Fruit fly (Drosophila melanogaster) whole organism, embryonic: ENCODE results near the gene tmod.

Experiments used
- Atf3 ChIP-seq: fragments of 200-800 bp; sonication (Bioruptor generic); optimal IDR thresholded peaks from 3 replicates; lab custom pipeline; 2016; ENCODE audit warnings: missing biosample characterization, missing genetic modification characterization
- CG10209 ChIP-seq: fragments of 200-800 bp; sonication (Bioruptor generic); optimal IDR thresholded peaks from 3 replicates; lab custom pipeline; 2017; ENCODE audit warnings: missing biosample characterization, mild to moderate bottlenecking, missing genetic modification characterization, missing genetic modification reagents
- CG12659 ChIP-seq: fragments of 200-800 bp; sonication (Bioruptor generic); optimal IDR thresholded peaks from 3 replicates; lab custom pipeline; 2017; ENCODE audit warnings: mild to moderate bottlenecking, missing biosample characterization, missing genetic modification reagents, missing genetic modification characterization
- CG12769 ChIP-seq: fragments of 200-800 bp; sonication (Bioruptor generic); optimal IDR thresholded peaks from 2 replicates; lab custom pipeline; 2019; ENCODE audit warnings: missing biosample characterization, mild to moderate bottlenecking, missing genetic modification characterization, moderate library complexity
- CG14014 ChIP-seq: fragments of 200-800 bp; sonication (Bioruptor generic); IDR thresholded peaks from 2 replicates; pipeline ENCODE4 v1.3.6; 2022; ENCODE audit warnings: missing biosample characterization, missing genetic modification characterization
- CG14667 ChIP-seq: fragments of 200-800 bp; sonication (Bioruptor generic); IDR thresholded peaks from 2 replicates; pipeline ENCODE4 v1.3.6; 2022; ENCODE audit warnings: missing biosample characterization, missing genetic modification characterization
- CG16779 ChIP-seq: fragments of 200-800 bp; sonication (Bioruptor generic); IDR thresholded peaks from 2 replicates; pipeline ENCODE4 v1.3.6; 2022; ENCODE audit warnings: missing biosample characterization, missing genetic modification characterization
- CG16863 ChIP-seq: fragments of 200-800 bp; sonication (Bioruptor generic); optimal IDR thresholded peaks from 3 replicates; lab custom pipeline; 2016; ENCODE audit warnings: missing biosample characterization, missing genetic modification characterization
- CG17359 ChIP-seq: fragments of 200-800 bp; sonication (Bioruptor generic); optimal IDR thresholded peaks from 3 replicates; lab custom pipeline; 2018; ENCODE audit warnings: missing biosample characterization, mild to moderate bottlenecking, missing genetic modification characterization, moderate library complexity
- CG17385 ChIP-seq: fragments of 200-800 bp; sonication (Bioruptor generic); optimal IDR thresholded peaks from 3 replicates; lab custom pipeline; 2018; ENCODE audit warnings: missing biosample characterization, mild to moderate bottlenecking, missing genetic modification characterization
- CG17612 ChIP-seq: fragments of 200-800 bp; sonication (Bioruptor generic); IDR thresholded peaks from 2 replicates; pipeline ENCODE4 v1.3.6; 2022; ENCODE audit warnings: missing biosample characterization, missing genetic modification characterization
- CG18599 ChIP-seq: fragments of 200-800 bp; sonication (Bioruptor generic); optimal IDR thresholded peaks from 3 replicates; lab custom pipeline; 2017; ENCODE audit warnings: missing biosample characterization, missing genetic modification characterization, mild to moderate bottlenecking, moderate library complexity, missing genetic modification reagents
- CG2678 ChIP-seq: fragments of 200-800 bp; sonication (Bioruptor generic); optimal IDR thresholded peaks from 3 replicates; lab custom pipeline; 2019; ENCODE audit warnings: missing biosample characterization, mild to moderate bottlenecking, missing genetic modification characterization, moderate library complexity
- CG30403 ChIP-seq: fragments of 200-800 bp; sonication (Bioruptor generic); optimal IDR thresholded peaks from 3 replicates; lab custom pipeline; 2016; ENCODE audit warnings: missing biosample characterization, missing genetic modification characterization
- CG31365 ChIP-seq: fragments of 200-800 bp; sonication (Bioruptor generic); optimal IDR thresholded peaks from 2 replicates; lab custom pipeline; 2018; ENCODE audit warnings: missing biosample characterization, mild to moderate bottlenecking, missing genetic modification characterization
- CG32532 ChIP-seq: fragments of 200-800 bp; sonication (Bioruptor generic); IDR thresholded peaks from 2 replicates; pipeline ENCODE4 v1.3.6; 2022; ENCODE audit warnings: missing biosample characterization, missing genetic modification characterization
- CG32772 ChIP-seq: fragments of 200-800 bp; sonication (Bioruptor generic); IDR thresholded peaks from 2 replicates; pipeline ENCODE4 v1.3.6; 2022; ENCODE audit warnings: missing biosample characterization, missing genetic modification characterization
- CG3281 ChIP-seq: fragments of 200-800 bp; sonication (Bioruptor generic); optimal IDR thresholded peaks from 3 replicates; lab custom pipeline; 2017; ENCODE audit warnings: missing biosample characterization, mild to moderate bottlenecking, missing genetic modification characterization
- CG34376 ChIP-seq: fragments of 200-800 bp; sonication (Bioruptor generic); optimal IDR thresholded peaks from 2 replicates; lab custom pipeline; 2018; ENCODE audit warnings: missing biosample characterization, mild to moderate bottlenecking, missing genetic modification characterization
- CG3726 ChIP-seq: fragments of 200-800 bp; sonication (Bioruptor generic); IDR thresholded peaks from 3 replicates; pipeline ENCODE4, ENCODE4 v1.3.6; 2022; ENCODE audit warnings: missing biosample characterization, missing genetic modification characterization
- CG3995 ChIP-seq: fragments of 200-800 bp; sonication (Bioruptor generic); optimal IDR thresholded peaks from 3 replicates; lab custom pipeline; 2016; ENCODE audit warnings: missing biosample characterization, missing genetic modification characterization
- CG4360 ChIP-seq: fragments of 200-800 bp; sonication (Bioruptor generic); IDR thresholded peaks from 2 replicates; pipeline ENCODE4 v1.3.6; 2022; ENCODE audit warnings: missing biosample characterization, missing genetic modification characterization
- CG7839 ChIP-seq: fragments of 200-800 bp; sonication (Bioruptor generic); optimal IDR thresholded peaks from 3 replicates; lab custom pipeline; 2018; ENCODE audit warnings: missing biosample characterization, mild to moderate bottlenecking, missing genetic modification characterization, moderate library complexity
- CG9609 ChIP-seq: fragments of 200-800 bp; sonication (Bioruptor generic); optimal IDR thresholded peaks from 3 replicates; lab custom pipeline; 2016; ENCODE audit warnings: missing biosample characterization, missing genetic modification characterization
- Deaf1 ChIP-seq: fragments of 200-800 bp; optimal IDR thresholded peaks from 3 replicates; lab custom pipeline; 2019; ENCODE audit warnings: missing biosample characterization, mild to moderate bottlenecking, missing genetic modification characterization, moderate library complexity
- ERR ChIP-seq: fragments of 200-800 bp; sonication (Bioruptor generic); optimal IDR thresholded peaks from 2 replicates; lab custom pipeline; 2016; ENCODE audit warnings: missing biosample characterization, missing genetic modification characterization
- Hand ChIP-seq: fragments of 200-800 bp; sonication (Bioruptor generic); optimal IDR thresholded peaks from 2 replicates; lab custom pipeline; 2017; ENCODE audit warnings: mild to moderate bottlenecking, missing biosample characterization, missing genetic modification reagents, missing genetic modification characterization
- Hmr ChIP-seq: fragments of 200-800 bp; sonication (Bioruptor generic); optimal IDR thresholded peaks from 3 replicates; lab custom pipeline; 2017; ENCODE audit warnings: mild to moderate bottlenecking, missing biosample characterization, missing genetic modification reagents, missing genetic modification characterization
- Jarid2 ChIP-seq: fragments of 200-800 bp; sonication (Bioruptor generic); optimal IDR thresholded peaks from 3 replicates; lab custom pipeline; 2017; ENCODE audit warnings: mild to moderate bottlenecking, missing biosample characterization, missing genetic modification reagents, missing genetic modification characterization
- Neu2 ChIP-seq: fragments of 200-800 bp; sonication (Bioruptor generic); optimal IDR thresholded peaks from 3 replicates; lab custom pipeline; 2016; ENCODE audit warnings: missing biosample characterization, missing genetic modification characterization, borderline replicate concordance
- NfI ChIP-seq: fragments of 200-800 bp; sonication (Bioruptor generic); optimal IDR thresholded peaks from 3 replicates; lab custom pipeline; 2018; ENCODE audit warnings: missing biosample characterization, mild to moderate bottlenecking, missing genetic modification characterization, moderate library complexity
- Poxn ChIP-seq: fragments of 200-800 bp; sonication (Bioruptor generic); IDR thresholded peaks from 2 replicates; pipeline ENCODE4 v1.3.6; 2022; ENCODE audit warnings: missing biosample characterization, missing genetic modification characterization
- Sin3A ChIP-seq: fragments of >200 bp; optimal IDR thresholded peaks from 2 replicates; lab custom pipeline; 2018
- Taf1 ChIP-seq: fragments of 200-800 bp; sonication (Bioruptor generic); IDR thresholded peaks from 2 replicates; pipeline ENCODE4 v1.3.6; 2022; ENCODE audit warnings: missing biosample characterization, missing genetic modification characterization
- ap ChIP-seq: fragments of 200-800 bp; sonication (Bioruptor generic); IDR thresholded peaks from 2 replicates; pipeline ENCODE4 v1.3.6; 2022; ENCODE audit warnings: missing biosample characterization, missing genetic modification characterization
- en ChIP-seq: fragments of 200-800 bp; sonication (Bioruptor generic); optimal IDR thresholded peaks from 2 replicates; lab custom pipeline; 2016; ENCODE audit warnings: missing biosample characterization, missing genetic modification characterization
- gcm2 ChIP-seq: fragments of 200-800 bp; sonication (Bioruptor generic); optimal IDR thresholded peaks from 2 replicates; lab custom pipeline; 2016; ENCODE audit warnings: missing biosample characterization, missing genetic modification characterization
- gem ChIP-seq: fragments of 200-800 bp; sonication (Bioruptor generic); optimal IDR thresholded peaks from 2 replicates; lab custom pipeline; 2019; ENCODE audit warnings: missing biosample characterization, mild to moderate bottlenecking, missing genetic modification characterization, moderate library complexity
- hb ChIP-seq: fragments of 200-800 bp; sonication (Bioruptor generic); IDR thresholded peaks from 3 replicates; pipeline ENCODE4 v1.3.6; 2022; ENCODE audit warnings: missing biosample characterization, missing genetic modification characterization; ENCODE audit not compliant: partially characterized antibody
- inv ChIP-seq: fragments of 200-800 bp; sonication (Bioruptor generic); IDR thresholded peaks from 2 replicates; pipeline ENCODE4 v1.3.6; 2022; ENCODE audit warnings: missing biosample characterization, missing genetic modification characterization; ENCODE audit not compliant: partially characterized antibody
- kay ChIP-seq: fragments of 200-800 bp; sonication (Bioruptor generic); optimal IDR thresholded peaks from 2 replicates; lab custom pipeline; 2016; ENCODE audit warnings: missing biosample characterization, missing genetic modification characterization
- mld ChIP-seq: fragments of 200-800 bp; sonication (Bioruptor generic); IDR thresholded peaks from 3 replicates; pipeline ENCODE4 v1.3.6; 2022; ENCODE audit warnings: missing biosample characterization, missing genetic modification characterization; ENCODE audit not compliant: partially characterized antibody
- pan ChIP-seq, 4 experiments: fragments of >200 bp in 3 of 4; fragments of 200-800 bp in 1 of 4; sonication (Bioruptor generic) in 1 of 4; optimal IDR thresholded peaks in 3 of 4; IDR thresholded peaks in 1 of 4; 2 replicates each; pipeline versions ENCODE4 v1.3.6 to Lab custom; 2017 to 2022; ENCODE audit warnings: missing biosample characterization in 2 of 4, missing genetic modification characterization in 2 of 4, mixed read lengths in 1 of 4
- pzg ChIP-seq: fragments of 200-800 bp; sonication (Bioruptor generic); optimal IDR thresholded peaks from 3 replicates; lab custom pipeline; 2018; ENCODE audit warnings: missing biosample characterization, mild to moderate bottlenecking, missing genetic modification characterization, moderate library complexity
- sens ChIP-seq: fragments of 200-800 bp; sonication (Bioruptor generic); peaks from one replicate; lab custom pipeline; 2016; ENCODE audit warnings: missing biosample characterization, missing genetic modification characterization
- seq ChIP-seq: fragments of 200-800 bp; sonication (Bioruptor generic); IDR thresholded peaks from 2 replicates; pipeline ENCODE4 v1.3.6; 2022; ENCODE audit warnings: missing biosample characterization, missing genetic modification characterization
- so ChIP-seq: fragments of 200-800 bp; sonication (Bioruptor generic); IDR thresholded peaks from 3 replicates; pipeline ENCODE4 v1.3.6; 2022; ENCODE audit warnings: missing biosample characterization, missing genetic modification characterization
- ssp ChIP-seq: fragments of 200-800 bp; sonication (Bioruptor generic); IDR thresholded peaks from 2 replicates; pipeline ENCODE4 v1.3.6; 2022; ENCODE audit warnings: missing biosample characterization, missing genetic modification characterization
- unc-4 ChIP-seq: fragments of 200-800 bp; sonication (Bioruptor generic); IDR thresholded peaks from 2 replicates; pipeline ENCODE4 v1.3.6; 2022; ENCODE audit warnings: missing biosample characterization, missing genetic modification characterization; ENCODE audit not compliant: partially characterized antibody
- vfl ChIP-seq: fragments of 200-800 bp; sonication (Bioruptor generic); optimal IDR thresholded peaks from 2 replicates; lab custom pipeline; 2016; ENCODE audit warnings: missing biosample characterization, missing genetic modification characterization
- wor ChIP-seq: fragments of 200-800 bp; sonication (Bioruptor generic); IDR thresholded peaks from 2 replicates; pipeline ENCODE4 v1.3.6; 2022; ENCODE audit warnings: missing biosample characterization, missing genetic modification characterization

Gene tmod

dm6 chr3R:30550044-30550443 is 17.6 kb downstream of the tmod start (continued):
- TF ChIP-seq CG17612 (GFP tag; lab: Robert Waterston, UW) (no peak), CG3995 (GFP tag; lab: Kevin White, UChicago) (no peak), gcm2 (GFP tag; lab: Kevin White, UChicago) (no peak), CG2678 (tag; lab: Kevin White, UChicago) (peak; percentile 43), ap (GFP tag; lab: Robert Waterston, UW) (0 out of 2 replicates have a peak, but pooled peaks have one; percentile 22), CG30403 (GFP tag; lab: Kevin White, UChicago) (peak; percentile 1), CG17385 (GFP tag; lab: Kevin White, UChicago) (peak; percentile 1), CG14667 (peak; percentile 28; the same call in 1 of the 2 replicates), ERR (no peak), vfl (no peak), Neu2 (GFP tag; lab: Kevin White, UChicago) (no peak), CG3726 (no peak), Jarid2 (GFP tag; lab: Kevin White, UChicago) (no peak), CG34376 (GFP tag; lab: Kevin White, UChicago) (no peak), gem (peak; percentile 38), pan (optimal IDR thresholded peaks at IDR 0.05; lab: Kevin White, UChicago) (no peak), pan (GFP tag; optimal IDR thresholded peaks at IDR 0.05 in 1 of 2, IDR thresholded peaks at IDR 0.05 in 1 of 2) (peak in 1 of 2 experiments; percentile 38), CG32772 (GFP tag; lab: Robert Waterston, UW) (no peak), sens (no peak), Sin3A (lab: Kevin White, UChicago) (no peak), CG12769 (tag; lab: Kevin White, UChicago) (peak; percentile 50), ssp (GFP tag; lab: Robert Waterston, UW) (no peak), CG17359 (peak; percentile 21), kay (GFP tag; lab: Kevin White, UChicago) (no peak), CG14014 (GFP tag; lab: Robert Waterston, UW) (peak; percentile 32; the same call in 1 of the 2 replicates), Poxn (no peak), NfI (peak; percentile 10), CG32532 (GFP tag; lab: Robert Waterston, UW) (peak; percentile 22; the same call in 1 of the 2 replicates), hb (GFP tag; lab: Robert Waterston, UW) (no peak), CG18599 (GFP tag; lab: Kevin White, UChicago) (peak; percentile 77), Taf1 (GFP tag; lab: Robert Waterston, UW) (0 out of 2 replicates have a peak, but pooled peaks have one; percentile 15), inv (GFP tag; lab: Robert Waterston, UW) (no peak), en (GFP tag; lab: Kevin White, UChicago) (no peak), CG3281 (GFP tag; lab: Kevin White, UChicago) (peak; percentile 25), Deaf1 (tag; lab: Kevin White, UChicago) (no peak), unc-4 (GFP tag; lab: Robert Waterston, UW) (no peak), mld (GFP tag; lab: Robert Waterston, UW) (no peak), Hand (peak; percentile 27), CG4360 (GFP tag; lab: Robert Waterston, UW) (no peak), CG16863 (GFP tag; lab: Kevin White, UChicago) (no peak), Hmr (GFP tag; lab: Kevin White, UChicago) (peak; percentile 62), CG7839 (tag; lab: Kevin White, UChicago) (peak; percentile 35), CG10209 (GFP tag; lab: Kevin White, UChicago) (no peak), Atf3 (GFP tag; lab: Kevin White, UChicago) (no peak), pzg (GFP tag; lab: Kevin White, UChicago) (no peak), CG12659 (GFP tag; lab: Kevin White, UChicago) (peak; percentile 7), CG31365 (tag; lab: Kevin White, UChicago) (no peak), CG9609 (GFP tag; lab: Kevin White, UChicago) (no peak), so (no peak), CG16779 (GFP tag; lab: Robert Waterston, UW) (no peak), wor (GFP tag; lab: Robert Waterston, UW) (no peak), seq (GFP tag; lab: Robert Waterston, UW) (no peak)
